Fruit fly (Drosophila melanogaster) whole organism, pupa: ENCODE measurements around the gene CG14205.

ENCODE experiments used
- CG10348 ChIP-seq: fragments of 200-800 bp; sonication (Bioruptor generic); IDR thresholded peaks from 2 replicates; pipeline ENCODE4 v1.3.6; 2022; ENCODE audit warnings: missing biosample characterization, missing genetic modification characterization
- CG12605 ChIP-seq: fragments of 200-800 bp; sonication (Bioruptor generic); IDR thresholded peaks from 2 replicates; pipeline ENCODE4 v1.3.6; 2022; ENCODE audit warnings: missing biosample characterization, missing genetic modification characterization
- CG13204 ChIP-seq: fragments of 200-800 bp; sonication (Bioruptor generic); optimal IDR thresholded peaks from 2 replicates; lab custom pipeline; 2018; ENCODE audit warnings: missing biosample characterization, mild to moderate bottlenecking, missing genetic modification characterization, moderate library complexity
- CG14655 ChIP-seq: fragments of 200-800 bp; sonication (Bioruptor generic); optimal IDR thresholded peaks from 3 replicates; lab custom pipeline; 2017; ENCODE audit warnings: mild to moderate bottlenecking, missing biosample characterization, missing genetic modification reagents, missing genetic modification characterization
- CG15710 ChIP-seq: fragments of 200-800 bp; sonication (Bioruptor generic); optimal IDR thresholded peaks from 2 replicates; lab custom pipeline; 2018; ENCODE audit warnings: missing biosample characterization, mild to moderate bottlenecking, missing genetic modification characterization, moderate library complexity
- CG17806 ChIP-seq: fragments of 200-800 bp; sonication (Bioruptor generic); optimal IDR thresholded peaks from 2 replicates; lab custom pipeline; 2018; ENCODE audit warnings: missing biosample characterization, mild to moderate bottlenecking, missing genetic modification characterization, moderate library complexity
- CG32121 ChIP-seq: fragments of 200-800 bp; sonication (Bioruptor generic); IDR thresholded peaks from 2 replicates; pipeline ENCODE4 v1.3.6; 2022; ENCODE audit warnings: missing biosample characterization, missing genetic modification characterization
- CG34367 ChIP-seq: fragments of 200-800 bp; sonication (Bioruptor generic); optimal IDR thresholded peaks from 2 replicates; lab custom pipeline; 2018; ENCODE audit warnings: missing biosample characterization, mild to moderate bottlenecking, missing genetic modification characterization
- CG4496 ChIP-seq: fragments of 200-800 bp; sonication (Bioruptor generic); IDR thresholded peaks from 3 replicates; pipeline ENCODE4 v1.3.6; 2022; ENCODE audit warnings: missing biosample characterization, missing genetic modification characterization
- CG8159 ChIP-seq: fragments of 200-800 bp; sonication (Bioruptor generic); optimal IDR thresholded peaks from 3 replicates; lab custom pipeline; 2018; ENCODE audit warnings: missing biosample characterization, mild to moderate bottlenecking, missing genetic modification characterization, moderate library complexity
- CG8301 ChIP-seq: fragments of 200-800 bp; sonication (Bioruptor generic); optimal IDR thresholded peaks from 2 replicates; lab custom pipeline; 2018; ENCODE audit warnings: missing biosample characterization, mild to moderate bottlenecking, missing genetic modification characterization
- CG9948 ChIP-seq: fragments of 200-800 bp; sonication (Bioruptor generic); optimal IDR thresholded peaks from 2 replicates; lab custom pipeline; 2018; ENCODE audit warnings: missing biosample characterization, mild to moderate bottlenecking, missing genetic modification characterization, moderate library complexity
- D1 ChIP-seq: fragments of 200-800 bp; sonication (Bioruptor generic); optimal IDR thresholded peaks from 2 replicates; lab custom pipeline; 2018; ENCODE audit warnings: missing biosample characterization, mild to moderate bottlenecking, missing genetic modification characterization, moderate library complexity
- EcR ChIP-seq: fragments of 200-800 bp; sonication (Bioruptor generic); optimal IDR thresholded peaks from 3 replicates; lab custom pipeline; 2019; ENCODE audit warnings: missing biosample characterization, missing genetic modification characterization, mild to moderate bottlenecking, moderate library complexity, missing genetic modification reagents
- Ets98B ChIP-seq: fragments of 200-800 bp; sonication (Bioruptor generic); IDR thresholded peaks from 2 replicates; pipeline ENCODE4 v1.3.6; 2022; ENCODE audit warnings: missing biosample characterization, missing genetic modification characterization
- Pif1A ChIP-seq: fragments of 200-800 bp; sonication (Bioruptor generic); optimal IDR thresholded peaks from 3 replicates; lab custom pipeline; 2016; ENCODE audit warnings: missing biosample characterization, missing genetic modification characterization
- Pif1B ChIP-seq: fragments of 200-800 bp; sonication (Bioruptor generic); optimal IDR thresholded peaks from 3 replicates; lab custom pipeline; 2016; ENCODE audit warnings: missing biosample characterization, missing genetic modification characterization
- Snoo ChIP-seq: fragments of 200-800 bp; sonication (Bioruptor generic); optimal IDR thresholded peaks from 3 replicates; lab custom pipeline; 2017; ENCODE audit warnings: missing biosample characterization, mild to moderate bottlenecking, missing genetic modification characterization, inconsistent platforms
- fd96Ca ChIP-seq: fragments of 200-800 bp; sonication (Bioruptor generic); IDR thresholded peaks from 3 replicates; pipeline ENCODE4 v1.3.6; 2022; ENCODE audit warnings: missing biosample characterization, missing genetic modification characterization
- gl ChIP-seq: fragments of 200-800 bp; sonication (Bioruptor generic); optimal IDR thresholded peaks from 2 replicates; lab custom pipeline; 2018; ENCODE audit warnings: missing biosample characterization, mild to moderate bottlenecking, missing genetic modification characterization
- rn ChIP-seq: fragments of 200-800 bp; sonication (Bioruptor generic); IDR thresholded peaks from 2 replicates; pipeline ENCODE4 v1.3.6; 2022; ENCODE audit warnings: missing biosample characterization, missing genetic modification characterization

The CG14205 gene

dm6 chrX:19613473-19613872 lies 21.1 kb downstream of the CG14205 start:
- TF ChIP-seq CG12605 (GFP tag; lab: Robert Waterston, UW) = peak; percentile 57
- no peak for TF ChIP-seq CG14655 (GFP tag; lab: Kevin White, UChicago)
- TF ChIP-seq Ets98B (GFP tag; lab: Robert Waterston, UW) = peak; percentile 10; the same call in 1 of the 2 replicates
- TF ChIP-seq CG15710 = no peak
- peak; percentile 34 for TF ChIP-seq gl
- TF ChIP-seq CG4496 (GFP tag; lab: Robert Waterston, UW) = peak; percentile 83
- TF ChIP-seq Snoo = peak; percentile 60
- peak; percentile 45 for TF ChIP-seq CG34367 (tag; lab: Kevin White, UChicago)

DNA sequence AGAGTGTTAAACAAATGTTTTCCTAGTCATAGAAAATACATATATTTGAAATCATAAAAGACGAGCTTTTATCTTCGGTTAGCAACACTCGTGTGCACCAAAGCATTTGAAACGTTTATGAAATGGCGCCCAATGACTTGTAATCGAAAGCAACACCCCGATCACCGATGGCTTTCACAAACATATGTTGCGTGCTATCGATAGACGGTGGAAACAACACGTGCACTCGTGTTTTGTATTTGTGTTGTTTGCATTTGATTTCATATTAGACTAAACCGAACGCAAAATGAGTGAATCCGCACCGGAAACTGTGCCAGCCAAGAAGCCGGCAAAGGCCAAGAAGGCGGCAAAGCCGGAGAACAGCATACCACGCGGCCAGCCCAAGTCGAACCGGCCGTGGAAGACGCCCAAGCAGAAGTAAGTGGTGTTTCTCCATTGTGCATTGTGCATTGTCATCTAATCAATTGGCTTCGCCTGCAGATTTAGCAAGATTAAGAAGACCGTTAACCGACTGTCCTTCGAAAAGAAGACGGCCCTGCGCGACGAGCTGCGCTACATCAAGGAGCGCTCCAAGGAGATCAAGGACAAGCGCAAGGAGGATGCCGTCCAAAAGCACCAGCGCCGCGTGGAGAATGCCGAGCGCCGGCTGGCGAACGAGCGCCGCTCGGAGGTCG lies 23.7 kb downstream of the CG14205 start, which contains the start of gene CG14210:
TSS of gene CG14210 (plus strand) at position 207 of the 674 bp plus-strand sequence.
- TF ChIP-seq CG10348 (GFP tag; lab: Robert Waterston, UW) (no peak), gl (no peak), Pif1A (GFP tag; lab: Kevin White, UChicago) (no peak), CG8301 (tag; lab: Kevin White, UChicago) (no peak), CG15710 (no peak)

DNA sequence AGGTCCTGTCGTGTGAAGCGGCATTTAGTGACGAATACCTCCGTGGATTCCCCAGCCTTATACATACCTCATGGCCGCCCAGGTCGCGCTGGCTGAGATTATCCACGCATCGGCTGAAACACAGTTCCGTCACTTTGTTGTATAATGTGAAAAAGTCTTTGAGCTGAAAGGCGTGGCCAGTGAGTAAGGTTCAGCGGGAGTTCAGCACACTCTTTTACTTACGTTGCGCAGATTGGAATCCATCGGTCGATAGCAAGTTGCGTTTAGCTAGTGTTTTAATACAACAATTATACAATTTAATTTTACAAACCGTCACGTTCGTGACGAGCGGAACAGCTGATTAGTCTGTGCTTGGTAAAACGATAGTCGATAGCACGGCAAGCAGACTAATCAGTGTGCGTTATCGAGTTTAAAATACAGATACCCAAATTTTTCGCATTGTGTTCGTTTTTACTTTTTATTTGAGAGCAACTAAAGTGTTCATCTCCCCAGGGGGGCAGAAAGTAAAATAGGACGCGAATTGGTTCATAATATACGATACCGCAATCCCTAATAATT lies 25.9 kb downstream of the CG14205 start, which contains the start of the genes Pstk and Tim9b:
TSS of gene Pstk (minus strand) at position 355 of the 558 bp plus-strand sequence.
TSS of gene Tim9b (minus strand) at position 355 of the 558 bp plus-strand sequence.
- no peak for TF ChIP-seq Snoo
- TF ChIP-seq, all 21 proteins: peak for 0

DNA sequence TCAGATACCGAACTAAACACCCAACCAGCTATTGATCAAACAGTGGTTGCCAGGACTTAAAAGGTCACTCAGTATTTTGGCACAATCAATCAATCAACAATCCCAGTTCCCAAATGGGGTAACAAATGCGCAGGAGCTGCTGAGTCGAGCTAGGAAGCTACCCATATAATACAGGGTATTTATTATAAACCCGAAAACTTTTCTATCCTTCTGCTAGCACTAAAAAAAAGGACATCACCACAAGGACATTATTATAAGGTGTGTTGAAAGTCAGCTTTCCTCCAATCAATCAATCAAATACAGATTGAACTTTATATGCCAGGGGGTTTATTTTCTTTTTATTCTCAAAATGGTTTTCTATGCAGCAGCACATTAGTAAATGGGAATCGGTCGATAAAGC lies 28.7 kb downstream of the CG14205 start, which contains the start of gene CG14221:
TSS of gene CG14221 (minus strand) at position 101 of the 400 bp plus-strand sequence.
- TF ChIP-seq CG32121 (GFP tag; lab: Robert Waterston, UW) (no peak), D1 (tag; lab: Kevin White, UChicago) (no peak), Snoo (no peak), Ets98B (GFP tag; lab: Robert Waterston, UW) (no peak), EcR (GFP tag; lab: Kevin White, UChicago) (no peak), rn (GFP tag; lab: Robert Waterston, UW) (no peak), CG17806 (tag; lab: Kevin White, UChicago) (no peak), Pif1B (GFP tag; lab: Kevin White, UChicago) (no peak), CG8159 (tag; lab: Kevin White, UChicago) (no peak), Pif1A (GFP tag; lab: Kevin White, UChicago) (no peak), CG10348 (GFP tag; lab: Robert Waterston, UW) (no peak), CG8301 (tag; lab: Kevin White, UChicago) (no peak), CG12605 (GFP tag; lab: Robert Waterston, UW) (no peak), CG15710 (no peak), fd96Ca (no peak), CG4496 (GFP tag; lab: Robert Waterston, UW) (no peak), CG9948 (no peak)
- TF ChIP-seq, all 21 proteins: peak for 0

DNA sequence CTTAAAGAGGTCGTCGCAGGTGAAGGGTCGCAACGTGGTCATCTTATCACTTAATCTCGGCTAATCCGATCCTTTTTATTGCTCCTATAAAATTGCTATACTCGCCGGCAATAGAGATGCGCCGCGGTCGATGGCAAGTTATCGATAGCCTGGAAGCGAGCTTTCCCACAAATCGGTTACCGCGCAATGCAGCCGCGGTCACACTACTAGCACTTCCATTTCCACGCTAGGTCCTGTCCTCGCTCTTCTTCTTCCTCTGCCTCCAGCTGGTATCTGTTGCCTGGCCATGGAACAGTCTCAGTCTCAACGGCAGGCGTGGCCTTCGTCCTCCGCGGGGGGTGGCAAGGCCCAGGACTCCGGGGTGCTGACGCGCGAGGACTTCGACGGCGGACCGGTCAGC lies 30.5 kb downstream of the CG14205 start, which contains the start of the genes Naa20A and MKP-4:
TSS of gene Naa20A (minus strand) at position 151 of the 400 bp plus-strand sequence.
TSS of gene MKP-4 (plus strand) at position 191 of the 400 bp plus-strand sequence.
- TF ChIP-seq Snoo = no peak
- TF ChIP-seq CG4496 (GFP tag; lab: Robert Waterston, UW) = no peak

- TF ChIP-seq CG13204 (GFP tag; lab: Kevin White, UChicago) (no peak), fd96Ca (no peak), CG32121 (GFP tag; lab: Robert Waterston, UW) (no peak), CG34367 (tag; lab: Kevin White, UChicago) (no peak), CG17806 (tag; lab: Kevin White, UChicago) (no peak), Snoo (no peak), Pif1A (GFP tag; lab: Kevin White, UChicago) (no peak)
Observed at dm6 chrX:19625405-19625804, 33.0 kb downstream of the CG14205 start, which contains the start of gene CG14212. Gene CG14212, plus strand, starts transcription at chrX:19625705.

dm6 chrX:19631365-19631832 lies 39.0 kb downstream of the CG14205 start:
- TF ChIP-seq rn (GFP tag; lab: Robert Waterston, UW) (no peak), CG12605 (GFP tag; lab: Robert Waterston, UW) (peak; percentile 16; the same call in 1 of the 2 replicates), Snoo (no peak), CG9948 (no peak), EcR (GFP tag; lab: Kevin White, UChicago) (peak; percentile 79), CG10348 (GFP tag; lab: Robert Waterston, UW) (no peak), CG32121 (GFP tag; lab: Robert Waterston, UW) (peak; percentile 43; the same call in 1 of the 2 replicates), CG14655 (GFP tag; lab: Kevin White, UChicago) (no peak), CG4496 (GFP tag; lab: Robert Waterston, UW) (peak; percentile 67; the same call in 2 of the 3 replicates), Ets98B (GFP tag; lab: Robert Waterston, UW) (peak; percentile 41; the same call in 1 of the 2 replicates), fd96Ca (0 out of 3 replicates have a peak, but pooled peaks have one; percentile 29), CG34367 (tag; lab: Kevin White, UChicago) (no peak), CG13204 (GFP tag; lab: Kevin White, UChicago) (peak; percentile 81), CG15710 (no peak)
